Worm (Caenorhabditis elegans): Measurements from ENCODE around the gene F38B7.11.

F38B7.11 gene

DNA sequence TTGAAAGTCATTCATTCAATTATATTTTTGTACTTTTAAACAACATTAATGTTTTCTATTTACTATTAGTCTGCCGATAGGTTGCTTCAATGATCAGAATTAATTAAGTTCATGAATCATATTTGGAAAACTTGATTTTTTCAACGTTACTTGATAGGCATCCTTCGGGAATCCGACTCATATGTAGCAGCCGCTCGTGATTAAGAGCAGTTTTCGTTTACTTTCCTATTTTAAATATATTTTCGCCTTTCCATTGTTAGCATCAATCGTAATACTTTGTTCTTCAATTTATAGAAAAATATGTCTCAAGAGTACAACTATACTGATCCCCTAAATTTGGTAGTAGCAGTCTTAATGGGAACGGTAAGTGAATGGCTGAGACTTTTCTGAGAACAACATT lies 33.9 kb downstream of the F38B7.11 start, which contains the start of gene srx-90:
TSS of gene srx-90 (plus strand) at position 301 of the 400 bp plus-strand sequence.
- TF ChIP-seq bed-3 (GFP tag; optimal IDR thresholded peaks at IDR 0.05) = no peak
- no peak for TF ChIP-seq nhr-28 (tag; optimal IDR thresholded peaks at IDR 0.05)
- no peak for TF ChIP-seq ces-1 (GFP tag; optimal IDR thresholded peaks at IDR 0.05)
- TF ChIP-seq unc-120 (tag; optimal IDR thresholded peaks at IDR 0.05; ENCODE audit: poor library complexity, severe bottlenecking) = no peak
- no peak for TF ChIP-seq cnd-1 (tag; optimal IDR thresholded peaks at IDR 0.05)
- TF ChIP-seq nhr-12 (tag; optimal IDR thresholded peaks at IDR 0.05) = no peak
- no peak for TF ChIP-seq hlh-1 (tag; optimal IDR thresholded peaks at IDR 0.05)
- no peak for TF ChIP-seq ztf-11 (tag; optimal IDR thresholded peaks at IDR 0.05)
- no peak for TF ChIP-seq lin-13 (tag; optimal IDR thresholded peaks at IDR 0.05)
- TF ChIP-seq nhr-2 (tag; optimal IDR thresholded peaks at IDR 0.05) = no peak
- no peak for TF ChIP-seq nhr-76 (tag; optimal IDR thresholded peaks at IDR 0.05)
- TF ChIP-seq nhr-237 (tag; optimal IDR thresholded peaks at IDR 0.05) = no peak
- no peak for TF ChIP-seq elt-3 (tag; optimal IDR thresholded peaks at IDR 0.05)
- TF ChIP-seq elt-1 (tag; optimal IDR thresholded peaks at IDR 0.05; ENCODE audit: borderline replicate concordance, insufficient read depth) = no peak
- no peak for TF ChIP-seq sptf-1 (tag; optimal IDR thresholded peaks at IDR 0.05)

DNA sequence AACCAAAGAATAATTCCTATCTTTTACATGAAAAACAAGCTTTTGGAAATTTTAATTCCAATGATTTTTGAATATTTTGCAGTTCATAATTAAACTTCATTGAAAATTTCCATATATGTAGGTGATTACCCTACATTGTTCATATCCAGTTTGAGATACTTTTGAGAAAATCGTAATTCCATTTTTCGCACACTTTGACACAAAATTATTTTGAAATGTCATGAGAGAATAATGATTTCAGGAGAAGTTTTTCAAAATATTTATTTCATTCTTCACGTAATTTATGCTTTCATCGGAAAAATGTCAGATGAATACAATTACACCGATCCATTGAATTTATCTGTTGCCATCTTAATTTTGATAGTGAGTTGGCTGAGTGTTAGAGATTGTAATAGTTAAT lies 36.3 kb downstream of the F38B7.11 start, which contains the start of gene srx-88:
TSS of gene srx-88 (plus strand) at position 301 of the 400 bp plus-strand sequence.
- TF ChIP-seq ham-2 (GFP tag; optimal IDR thresholded peaks at IDR 0.05) (no peak), lin-13 (tag; optimal IDR thresholded peaks at IDR 0.05) (no peak)

- TF ChIP-seq ceh-83 (GFP tag; optimal IDR thresholded peaks at IDR 0.05) (no peak), lin-32 (GFP tag; optimal IDR thresholded peaks at IDR 0.05) (no peak), ham-2 (GFP tag; optimal IDR thresholded peaks at IDR 0.05) (no peak), nhr-12 (tag; optimal IDR thresholded peaks at IDR 0.05) (no peak), nhr-76 (tag; optimal IDR thresholded peaks at IDR 0.05) (no peak), pha-4 (tag; optimal IDR thresholded peaks at IDR 0.05) (no peak), unc-39 (tag; optimal IDR thresholded peaks at IDR 0.05) (no peak), nhr-28 (tag; optimal IDR thresholded peaks at IDR 0.05) (no peak)
Observed at ce11 chrV:11585122-11585521, 38.2 kb downstream of the F38B7.11 start.

ce11 chrV:11589433-11589832 lies 42.5 kb downstream of the F38B7.11 start, which contains the start of gene srx-82:
srx-82 (plus strand) TSS chrV:11589733.
- TF ChIP-seq cnd-1 (tag; optimal IDR thresholded peaks at IDR 0.05) (no peak), mls-2 (tag; optimal IDR thresholded peaks at IDR 0.05) (no peak), unc-120 (tag; optimal IDR thresholded peaks at IDR 0.05; ENCODE audit: poor library complexity, severe bottlenecking) (no peak), ces-1 (GFP tag; optimal IDR thresholded peaks at IDR 0.05) (no peak), ceh-43 (GFP tag; optimal IDR thresholded peaks at IDR 0.05) (no peak), nhr-76 (tag; optimal IDR thresholded peaks at IDR 0.05) (no peak), blmp-1 (tag; optimal IDR thresholded peaks at IDR 0.05) (no peak), lsy-2 (tag; optimal IDR thresholded peaks at IDR 0.05) (no peak)

DNA sequence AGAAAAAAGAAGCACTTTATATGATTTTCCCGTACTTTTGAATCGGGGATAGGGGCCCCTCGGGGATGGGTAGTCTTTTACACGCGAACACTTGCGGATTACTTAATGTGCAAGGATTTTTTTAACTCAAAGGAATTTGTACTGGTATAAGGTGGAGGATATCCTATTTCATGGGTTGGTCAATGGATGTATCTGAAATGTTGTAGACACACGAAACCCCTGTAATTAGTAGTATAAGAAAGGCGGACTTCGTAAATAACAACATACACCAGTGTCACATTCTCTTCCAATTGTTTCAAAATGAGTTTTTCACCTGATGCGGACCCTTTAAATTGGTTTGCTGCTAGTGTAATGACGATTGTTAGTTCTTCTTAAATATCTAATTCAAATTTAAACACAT lies 46.5 kb downstream of the F38B7.11 start, which contains the start of gene srx-80:
TSS of gene srx-80 (plus strand) at position 301 of the 400 bp plus-strand sequence.
- TF ChIP-seq ztf-11 (tag; optimal IDR thresholded peaks at IDR 0.05) (no peak), pha-4 (tag; optimal IDR thresholded peaks at IDR 0.05) (no peak), nhr-2 (tag; optimal IDR thresholded peaks at IDR 0.05) (no peak), lin-13 (tag; optimal IDR thresholded peaks at IDR 0.05) (no peak), nhr-12 (tag; optimal IDR thresholded peaks at IDR 0.05) (no peak), nhr-76 (tag; optimal IDR thresholded peaks at IDR 0.05) (no peak), drap-1 (GFP tag; optimal IDR thresholded peaks at IDR 0.05) (no peak), mep-1 (tag; optimal IDR thresholded peaks at IDR 0.05) (no peak), cnd-1 (tag; optimal IDR thresholded peaks at IDR 0.05) (no peak), hlh-1 (tag; optimal IDR thresholded peaks at IDR 0.05) (no peak), ces-1 (GFP tag; optimal IDR thresholded peaks at IDR 0.05) (no peak), mls-2 (tag; optimal IDR thresholded peaks at IDR 0.05) (no peak), unc-120 (tag; optimal IDR thresholded peaks at IDR 0.05; ENCODE audit: poor library complexity, severe bottlenecking) (no peak), lsy-2 (tag; optimal IDR thresholded peaks at IDR 0.05) (no peak), mab-5 (tag; optimal IDR thresholded peaks at IDR 0.05) (no peak), lin-32 (GFP tag; optimal IDR thresholded peaks at IDR 0.05) (no peak), unc-62 (GFP tag; optimal IDR thresholded peaks at IDR 0.05) (no peak)

DNA sequence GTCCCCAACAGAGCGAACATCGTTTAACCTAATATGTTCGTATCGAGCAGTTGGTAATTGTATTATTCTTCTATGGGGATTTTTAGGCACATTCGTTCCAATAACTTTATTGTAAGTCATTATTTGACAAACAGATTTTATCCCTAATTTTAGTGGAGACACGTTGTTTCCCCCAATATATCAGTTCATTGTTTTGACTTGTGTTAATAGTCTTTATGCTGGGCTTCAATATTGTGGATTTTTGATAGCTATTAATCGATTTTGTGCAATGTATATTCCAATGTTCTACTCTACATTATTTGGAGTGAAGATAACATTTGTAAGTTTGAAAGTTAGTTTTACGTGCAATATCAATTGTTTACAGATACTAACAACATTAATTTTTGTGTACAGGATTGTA lies 47.0 kb downstream of the F38B7.11 start:
- no peak for TF ChIP-seq nhr-28 (tag; optimal IDR thresholded peaks at IDR 0.05)
- no peak for TF ChIP-seq unc-120 (tag; optimal IDR thresholded peaks at IDR 0.05; ENCODE audit: poor library complexity, severe bottlenecking)
- no peak for TF ChIP-seq ceh-39 (tag; optimal IDR thresholded peaks at IDR 0.05)
- TF ChIP-seq ces-1 (GFP tag; optimal IDR thresholded peaks at IDR 0.05) = no peak
- no peak for TF ChIP-seq sptf-1 (tag; optimal IDR thresholded peaks at IDR 0.05)
- no peak for TF ChIP-seq ztf-11 (tag; optimal IDR thresholded peaks at IDR 0.05)
- no peak for TF ChIP-seq tbx-8 (GFP tag; optimal IDR thresholded peaks at IDR 0.05)
- TF ChIP-seq mls-2 (tag; optimal IDR thresholded peaks at IDR 0.05) = no peak
- no peak for TF ChIP-seq unc-62 (GFP tag; optimal IDR thresholded peaks at IDR 0.05)
- TF ChIP-seq cnd-1 (tag; optimal IDR thresholded peaks at IDR 0.05) = no peak
- TF ChIP-seq drap-1 (GFP tag; optimal IDR thresholded peaks at IDR 0.05) = no peak
- no peak for TF ChIP-seq snpc-4 (tag; optimal IDR thresholded peaks at IDR 0.05)

Data from whole organism, mixed stage, embryonic.